Fruit fly (Drosophila melanogaster): ENCODE results near the gene Eaf6.
A peak's percentile ranks its signal among the peaks of the same experiment; 100 is the strongest.

The Eaf6 gene

DNA sequence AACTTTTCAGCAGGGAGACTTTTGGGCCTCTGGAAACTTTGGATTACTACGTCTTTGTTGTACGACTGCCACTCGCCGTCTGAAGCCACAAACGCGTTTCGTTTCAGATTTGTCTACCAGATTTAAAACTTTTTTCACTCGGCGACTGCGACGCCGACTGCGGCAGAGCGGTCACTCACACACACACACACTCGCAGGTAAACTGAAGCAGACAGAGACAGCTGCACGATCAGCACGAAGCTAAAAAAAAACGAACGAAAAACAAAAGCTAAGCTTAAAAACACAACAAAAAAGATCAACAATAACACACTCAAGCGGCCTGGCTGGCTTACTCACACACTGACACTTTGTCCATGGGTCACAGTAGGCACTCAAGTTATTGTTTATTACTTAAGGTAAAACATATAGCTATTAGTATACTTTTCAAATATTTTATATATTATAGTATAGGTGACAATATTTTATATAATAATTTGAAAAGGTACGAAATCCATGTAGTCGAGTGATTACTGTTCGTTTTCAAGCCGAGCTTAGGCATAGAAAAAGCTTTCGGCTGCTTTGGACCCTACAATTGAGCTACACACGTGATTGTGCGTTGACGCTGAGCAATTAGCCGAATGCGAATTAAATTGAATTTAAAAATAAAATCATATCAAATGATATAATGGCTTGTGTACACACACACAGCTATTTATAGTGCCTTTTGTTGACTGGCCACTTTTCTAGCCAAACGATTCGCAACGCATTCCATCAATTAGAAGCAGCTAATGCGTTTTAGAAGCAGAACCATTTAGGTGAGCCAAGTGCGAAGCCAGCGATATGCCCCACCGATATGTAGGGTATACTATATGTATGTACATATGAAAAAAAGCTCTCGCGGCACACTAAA is 30.6 kb downstream of the Eaf6 start, which contains the start of gene Msr-110 (continued):
- TF ChIP-seq CG11247 (GFP tag; IDR thresholded peaks at IDR 0.05) (peak; percentile 88), CG16779 (GFP tag; IDR thresholded peaks at IDR 0.05) (peak; percentile 84), CG17802 (tag; optimal IDR thresholded peaks at IDR 0.05) (peak; percentile 51), lilli (GFP tag; optimal IDR thresholded peaks at IDR 0.05) (peak; percentile 77), jumu (GFP tag; optimal IDR thresholded peaks at IDR 0.05) (peak; percentile 70), CG42726 (GFP tag; IDR thresholded peaks at IDR 0.05; ENCODE audit: partially characterized antibody) (peak; percentile 52; the same call in 1 of the 2 replicates), CG6854 (GFP tag; optimal IDR thresholded peaks at IDR 0.05) (peak; percentile 85), Mrtf (GFP tag; IDR thresholded peaks at IDR 0.05) (peak; percentile 84), CG13287 (GFP tag; IDR thresholded peaks at IDR 0.05; ENCODE audit: partially characterized antibody) (no peak), CG17912 (GFP tag; optimal IDR thresholded peaks at IDR 0.05) (peak; percentile 70), stwl (tag; optimal IDR thresholded peaks at IDR 0.05) (no peak), H2.0 (GFP tag; IDR thresholded peaks at IDR 0.05) (peak; percentile 72), jigr1 (GFP tag; IDR thresholded peaks at IDR 0.05) (peak; percentile 92), CG9727 (GFP tag; optimal IDR thresholded peaks at IDR 0.05) (peak; percentile 77), CG4404 (GFP tag; IDR thresholded peaks at IDR 0.05) (peak; percentile 77), CG14014 (GFP tag; IDR thresholded peaks at IDR 0.05) (peak; percentile 90), sima (GFP tag; optimal IDR thresholded peaks at IDR 0.05) (no peak), sc (optimal IDR thresholded peaks at IDR 0.05) (no peak), sc (GFP tag; optimal IDR thresholded peaks at IDR 0.05) (peak; percentile 66), Dp (GFP tag; optimal IDR thresholded peaks at IDR 0.05) (no peak), Fer3 (tag; optimal IDR thresholded peaks at IDR 0.05) (peak; percentile 94), CG12769 (tag; optimal IDR thresholded peaks at IDR 0.05) (peak; percentile 91), Dbx (GFP tag; IDR thresholded peaks at IDR 0.05) (peak; percentile 94), Jarid2 (GFP tag; optimal IDR thresholded peaks at IDR 0.05) (peak; percentile 68), ara (GFP tag; IDR thresholded peaks at IDR 0.05) (peak; percentile 66), twi (tag; optimal IDR thresholded peaks at IDR 0.05) (peak; percentile 61), CG13424 (tag; optimal IDR thresholded peaks at IDR 0.05) (peak; percentile 93), CG11696 (GFP tag; IDR thresholded peaks at IDR 0.05) (peak; percentile 69), pan (optimal IDR thresholded peaks at IDR 0.05) (no peak), pan (GFP tag; optimal IDR thresholded peaks at IDR 0.05 in 1 of 2, IDR thresholded peaks at IDR 0.05 in 1 of 2) (peak in 1 of 2 experiments; percentile 90), CG2889 (GFP tag; IDR thresholded peaks at IDR 0.05) (peak; percentile 64), en (GFP tag; optimal IDR thresholded peaks at IDR 0.05) (peak; percentile 37), yki (optimal IDR thresholded peaks at IDR 0.05) (no peak), insv (GFP tag; optimal IDR thresholded peaks at IDR 0.05) (peak in 1 of 2 experiments; percentile 40), Six4 (GFP tag; optimal IDR thresholded peaks at IDR 0.05) (peak; percentile 75), nom (GFP tag; optimal IDR thresholded peaks at IDR 0.05) (peak; percentile 99), tio (GFP tag; optimal IDR thresholded peaks at IDR 0.05) (peak; percentile 77), Fer1 (GFP tag; optimal IDR thresholded peaks at IDR 0.05) (peak; percentile 90), NFAT (GFP tag; IDR thresholded peaks at IDR 0.05) (peak; percentile 88), kah (GFP tag; optimal IDR thresholded peaks at IDR 0.05) (peak; percentile 70), Blimp-1 (GFP tag; optimal IDR thresholded peaks at IDR 0.05) (peak; percentile 88), CG14860 (GFP tag; IDR thresholded peaks at IDR 0.05; ENCODE audit: partially characterized antibody) (no peak), Ssrp (tag; optimal IDR thresholded peaks at IDR 0.05) (peak; percentile 85), NfI (GFP tag; optimal IDR thresholded peaks at IDR 0.05) (peak; percentile 83), CG5953 (GFP tag; IDR thresholded peaks at IDR 0.05) (peak; percentile 69), so (GFP tag; IDR thresholded peaks at IDR 0.05) (peak; percentile 90), B-H2 (GFP tag; optimal IDR thresholded peaks at IDR 0.05) (peak; percentile 86), maf-S (GFP tag; optimal IDR thresholded peaks at IDR 0.05) (peak; percentile 59), CG18619 (GFP tag; optimal IDR thresholded peaks at IDR 0.05) (peak; percentile 82)
